Worm (Caenorhabditis elegans) whole organism, mixed stage, embryonic: ENCODE data around the gene snf-10.

Experiments
- M03D4.4 ChIP-seq: sonication (generic microtip); optimal IDR thresholded peaks from 2 replicates; lab custom pipeline; 2017; ENCODE audit warnings: mild to moderate bottlenecking, missing genetic modification characterization, missing compliant biosample characterization
- bed-3 ChIP-seq: fragments of 200-800 bp; sonication (Bioruptor generic); optimal IDR thresholded peaks from 3 replicates; lab custom pipeline; 2018; ENCODE audit warnings: mild to moderate bottlenecking, missing genetic modification characterization, moderate library complexity, missing compliant biosample characterization
- blmp-1 ChIP-seq: fragments of 150-350 bp; optimal IDR thresholded peaks from 2 replicates; lab custom pipeline; 2014; ENCODE audit warnings: missing biosample characterization, missing genetic modification characterization
- ceh-39 ChIP-seq: fragments of 150-350 bp; optimal IDR thresholded peaks from 2 replicates; lab custom pipeline; 2014; ENCODE audit warnings: missing biosample characterization, missing genetic modification characterization
- ceh-43 ChIP-seq: fragments of 200-800 bp; sonication (Bioruptor generic); optimal IDR thresholded peaks from 2 replicates; lab custom pipeline; 2018; ENCODE audit warnings: mild to moderate bottlenecking, missing genetic modification characterization, moderate library complexity, missing compliant biosample characterization
- ceh-83 ChIP-seq: fragments of 200-800 bp; sonication (Bioruptor generic); optimal IDR thresholded peaks from 2 replicates; lab custom pipeline; 2018; ENCODE audit warnings: mild to moderate bottlenecking, missing genetic modification characterization, missing compliant biosample characterization
- ces-1 ChIP-seq: fragments of 150-350 bp; optimal IDR thresholded peaks from 2 replicates; lab custom pipeline; 2014; ENCODE audit warnings: missing biosample characterization, missing genetic modification reagents, missing genetic modification characterization
- cnd-1 ChIP-seq: fragments of 200-800 bp; sonication (Bioruptor generic); optimal IDR thresholded peaks from 2 replicates; lab custom pipeline; 2018; ENCODE audit warnings: mild to moderate bottlenecking, missing genetic modification characterization, missing compliant biosample characterization
- drap-1 ChIP-seq: fragments of 200-800 bp; sonication (Bioruptor generic); optimal IDR thresholded peaks from 3 replicates; lab custom pipeline; 2018; ENCODE audit warnings: mild to moderate bottlenecking, missing genetic modification characterization, missing compliant biosample characterization
- elt-1 ChIP-seq: sonication (generic microtip); optimal IDR thresholded peaks from 2 replicates; lab custom pipeline; 2017; ENCODE audit warnings: missing genetic modification characterization, mild to moderate bottlenecking, missing compliant biosample characterization, antibody characterized with exemption, moderate library complexity, borderline replicate concordance; ENCODE audit not compliant: insufficient read depth
- elt-3 ChIP-seq: fragments of 150-350 bp; optimal IDR thresholded peaks from 2 replicates; lab custom pipeline; 2014; ENCODE audit warnings: missing biosample characterization, missing genetic modification characterization
- flh-1 ChIP-seq: fragments of 200-800 bp; sonication (Bioruptor generic); optimal IDR thresholded peaks from 2 replicates; lab custom pipeline; 2018; ENCODE audit warnings: mild to moderate bottlenecking, missing genetic modification characterization, moderate library complexity, missing compliant biosample characterization
- ham-2 ChIP-seq: fragments of 200-800 bp; sonication (Bioruptor generic); optimal IDR thresholded peaks from 2 replicates; lab custom pipeline; 2018; ENCODE audit warnings: mild to moderate bottlenecking, missing genetic modification characterization, missing compliant biosample characterization
- hlh-1 ChIP-seq: fragments of 150-350 bp; optimal IDR thresholded peaks from 2 replicates; lab custom pipeline; 2014; ENCODE audit warnings: missing biosample characterization, missing genetic modification reagents, missing genetic modification characterization
- lin-13 ChIP-seq: fragments of 150-350 bp; optimal IDR thresholded peaks from 2 replicates; lab custom pipeline; 2014; ENCODE audit warnings: missing biosample characterization, missing genetic modification characterization
- lin-32 ChIP-seq: fragments of 200-800 bp; sonication (Bioruptor generic); optimal IDR thresholded peaks from 2 replicates; lab custom pipeline; 2018; ENCODE audit warnings: mild to moderate bottlenecking, missing genetic modification characterization, missing compliant biosample characterization
- lsy-2 ChIP-seq: fragments of 150-350 bp; optimal IDR thresholded peaks from 2 replicates; lab custom pipeline; 2014; ENCODE audit warnings: missing biosample characterization, missing genetic modification characterization
- mab-5 ChIP-seq: fragments of 150-350 bp; optimal IDR thresholded peaks from 2 replicates; lab custom pipeline; 2014; ENCODE audit warnings: missing biosample characterization, missing genetic modification characterization
- mep-1 ChIP-seq: fragments of 150-350 bp; optimal IDR thresholded peaks from 2 replicates; lab custom pipeline; 2017; ENCODE audit warnings: missing biosample characterization, missing genetic modification reagents, missing genetic modification characterization, inconsistent platforms
- mls-2 ChIP-seq: sonication (generic microtip); optimal IDR thresholded peaks from 2 replicates; lab custom pipeline; 2016; ENCODE audit warnings: mild to moderate bottlenecking, missing genetic modification characterization, moderate library complexity, missing compliant biosample characterization
- nhr-12 ChIP-seq: fragments of 150-350 bp; optimal IDR thresholded peaks from 2 replicates; lab custom pipeline; 2014; ENCODE audit warnings: missing biosample characterization, missing genetic modification characterization
- nhr-2 ChIP-seq: fragments of 150-350 bp; optimal IDR thresholded peaks from 2 replicates; lab custom pipeline; 2014; ENCODE audit warnings: missing biosample characterization, missing genetic modification characterization
- nhr-237 ChIP-seq: fragments of 150-350 bp; optimal IDR thresholded peaks from 2 replicates; lab custom pipeline; 2014; ENCODE audit warnings: missing biosample characterization, missing genetic modification characterization
- nhr-28 ChIP-seq: fragments of 150-350 bp; optimal IDR thresholded peaks from 2 replicates; lab custom pipeline; 2014; ENCODE audit warnings: missing biosample characterization, missing genetic modification characterization
- nhr-76 ChIP-seq: sonication (generic microtip); optimal IDR thresholded peaks from 2 replicates; lab custom pipeline; 2017; ENCODE audit warnings: missing biosample characterization, missing genetic modification characterization
- pha-4 ChIP-seq: fragments of 150-350 bp; optimal IDR thresholded peaks from 2 replicates; lab custom pipeline; 2018; ENCODE audit warnings: missing biosample characterization, missing genetic modification reagents, missing genetic modification characterization
- sem-2 ChIP-seq: fragments of 200-800 bp; sonication (Bioruptor generic); optimal IDR thresholded peaks from 2 replicates; lab custom pipeline; 2018; ENCODE audit warnings: mild to moderate bottlenecking, missing genetic modification characterization, missing compliant biosample characterization
- snpc-4 ChIP-seq: fragments of 150-350 bp; optimal IDR thresholded peaks from 2 replicates; lab custom pipeline; 2014; ENCODE audit warnings: missing biosample characterization, missing genetic modification characterization
- sptf-1 ChIP-seq: sonication (generic microtip); optimal IDR thresholded peaks from 2 replicates; lab custom pipeline; 2017; ENCODE audit warnings: mild to moderate bottlenecking, missing genetic modification characterization, moderate library complexity, missing compliant biosample characterization
- tbx-8 ChIP-seq: fragments of 200-800 bp; sonication (Bioruptor generic); optimal IDR thresholded peaks from 2 replicates; lab custom pipeline; 2018; ENCODE audit warnings: mild to moderate bottlenecking, missing genetic modification characterization, moderate library complexity, missing compliant biosample characterization
- unc-120 ChIP-seq: sonication (generic microtip); optimal IDR thresholded peaks from 2 replicates; lab custom pipeline; 2017; ENCODE audit warnings: missing genetic modification characterization, missing compliant biosample characterization; ENCODE audit not compliant: poor library complexity, severe bottlenecking
- unc-62 ChIP-seq: fragments of 150-350 bp; optimal IDR thresholded peaks from 2 replicates; lab custom pipeline; 2014; ENCODE audit warnings: missing biosample characterization, missing genetic modification reagents, missing genetic modification characterization
- zip-8 ChIP-seq: fragments of 150-350 bp; optimal IDR thresholded peaks from 2 replicates; lab custom pipeline; 2014; ENCODE audit warnings: missing biosample characterization, missing genetic modification characterization
- ztf-11 ChIP-seq: fragments of 150-350 bp; optimal IDR thresholded peaks from 2 replicates; lab custom pipeline; 2014; ENCODE audit warnings: missing biosample characterization, missing genetic modification characterization

The snf-10 gene

ce11 chrV:10468190-10468589 lies 27.6 kb upstream of the snf-10 start, which contains the start of gene egl-9:
Gene egl-9, plus strand, starts transcription at chrV:10468517.
- no peak for TF ChIP-seq pha-4
- no peak for TF ChIP-seq ceh-43 (GFP tag; lab: Kevin White, UChicago)
- no peak for TF ChIP-seq ceh-39
- TF ChIP-seq nhr-76 (tag; lab: Kevin White, UChicago): no peak
- TF ChIP-seq sptf-1 (tag; lab: Kevin White, UChicago): no peak
- TF ChIP-seq elt-1 (tag; lab: Kevin White, UChicago): no peak
- no peak for TF ChIP-seq unc-120 (tag; lab: Kevin White, UChicago)
- no peak for TF ChIP-seq nhr-237 (tag; lab: Kevin White, UChicago)
- TF ChIP-seq sem-2: no peak
- TF ChIP-seq ceh-83 (GFP tag; lab: Kevin White, UChicago): no peak
- TF ChIP-seq mep-1: no peak
- TF ChIP-seq lin-32 (GFP tag; lab: Kevin White, UChicago): no peak
- TF ChIP-seq ces-1 (GFP tag; lab: Kevin White, UChicago): no peak
- no peak for TF ChIP-seq zip-8 (tag; lab: Kevin White, UChicago)
- no peak for TF ChIP-seq bed-3 (GFP tag; lab: Kevin White, UChicago)
- TF ChIP-seq cnd-1 (tag; lab: Kevin White, UChicago): no peak
- no peak for TF ChIP-seq hlh-1 (tag; lab: Kevin White, UChicago)
- no peak for TF ChIP-seq nhr-12 (tag; lab: Kevin White, UChicago)

ce11 chrV:10467659-10468058 lies 27.0 kb upstream of the snf-10 start:
- TF ChIP-seq sptf-1 (tag; lab: Kevin White, UChicago): no peak
- TF ChIP-seq ces-1 (GFP tag; lab: Kevin White, UChicago): no peak
- no peak for TF ChIP-seq nhr-28
- TF ChIP-seq ceh-39: no peak
- TF ChIP-seq ceh-43 (GFP tag; lab: Kevin White, UChicago): no peak
- TF ChIP-seq cnd-1 (tag; lab: Kevin White, UChicago): no peak
- no peak for TF ChIP-seq hlh-1 (tag; lab: Kevin White, UChicago)
- TF ChIP-seq mls-2: no peak
- no peak for TF ChIP-seq ceh-83 (GFP tag; lab: Kevin White, UChicago)
- no peak for TF ChIP-seq mab-5 (tag; lab: Kevin White, UChicago)
- no peak for TF ChIP-seq sem-2
- TF ChIP-seq mep-1: no peak
- no peak for TF ChIP-seq zip-8 (tag; lab: Kevin White, UChicago)
- TF ChIP-seq lsy-2 (tag; lab: Kevin White, UChicago): no peak
- no peak for TF ChIP-seq nhr-237 (tag; lab: Kevin White, UChicago)
- no peak for TF ChIP-seq nhr-12 (tag; lab: Kevin White, UChicago)
- TF ChIP-seq flh-1 (GFP tag; lab: Kevin White, UChicago): no peak
- TF ChIP-seq bed-3 (GFP tag; lab: Kevin White, UChicago): no peak
- TF ChIP-seq ztf-11: no peak
- TF ChIP-seq pha-4: no peak

ce11 chrV:10467104-10467503 lies 26.5 kb upstream of the snf-10 start:
- TF ChIP-seq unc-120 (tag; lab: Kevin White, UChicago): no peak
- TF ChIP-seq bed-3 (GFP tag; lab: Kevin White, UChicago): no peak
- no peak for TF ChIP-seq blmp-1 (tag; lab: Kevin White, UChicago)
- TF ChIP-seq ceh-39: no peak
- TF ChIP-seq zip-8 (tag; lab: Kevin White, UChicago): peak; percentile 67
- TF ChIP-seq nhr-76 (tag; lab: Kevin White, UChicago): no peak
- TF ChIP-seq, all 35 proteins: peak for 1

ce11 chrV:10466607-10467092 lies 26.0 kb upstream of the snf-10 start:
- TF ChIP-seq ceh-83 (GFP tag; lab: Kevin White, UChicago) (peak; percentile 8), snpc-4 (tag; lab: Kevin White, UChicago) (no peak), elt-1 (tag; lab: Kevin White, UChicago) (peak; percentile 65), blmp-1 (tag; lab: Kevin White, UChicago) (no peak), ztf-11 (peak; percentile 55), unc-120 (tag; lab: Kevin White, UChicago) (peak; percentile 96), drap-1 (peak; percentile 33), ceh-43 (GFP tag; lab: Kevin White, UChicago) (no peak), hlh-1 (tag; lab: Kevin White, UChicago) (peak; percentile 54), ceh-39 (peak; percentile 89), ham-2 (GFP tag; lab: Kevin White, UChicago) (peak; percentile 89), tbx-8 (no peak), mab-5 (tag; lab: Kevin White, UChicago) (no peak), lsy-2 (tag; lab: Kevin White, UChicago) (peak; percentile 77), M03D4.4 (tag; lab: Kevin White, UChicago) (peak; percentile 69), elt-3 (tag; lab: Kevin White, UChicago) (peak; percentile 58), lin-32 (GFP tag; lab: Kevin White, UChicago) (no peak), sptf-1 (tag; lab: Kevin White, UChicago) (peak; percentile 60), nhr-28 (peak; percentile 2), cnd-1 (tag; lab: Kevin White, UChicago) (peak; percentile 60), mls-2 (peak; percentile 78), pha-4 (peak; percentile 94), lin-13 (tag; lab: Kevin White, UChicago) (peak; percentile 68), mep-1 (peak; percentile 95), nhr-2 (tag; lab: Kevin White, UChicago) (peak; percentile 59), bed-3 (GFP tag; lab: Kevin White, UChicago) (no peak), flh-1 (GFP tag; lab: Kevin White, UChicago) (no peak), unc-62 (GFP tag; lab: Kevin White, UChicago) (peak; percentile 84), ces-1 (GFP tag; lab: Kevin White, UChicago) (peak; percentile 90), nhr-76 (tag; lab: Kevin White, UChicago) (no peak), nhr-237 (tag; lab: Kevin White, UChicago) (peak; percentile 96)
